In genomic region chr3L:17004765-17005414, dm6 we compare ENCODE assay signal across 1 fruit fly cellular context.
TF ChIP-seq lines count a peak whose summit lies in the region.

No protein-coding gene starts in this region.

TF ChIP-seq in whole organism, embryonic, 481 proteins besides CTCF, POLR2A, EP300 and RAD21 (continued from another document and continues in another):
- TF ChIP-seq gsb-n (tag; optimal IDR thresholded peaks at IDR 0.05; lab: Kevin White, UChicago) (no peak), pita (GFP tag; optimal IDR thresholded peaks at IDR 0.05; lab: Kevin White, UChicago) (no peak), CG8924 (tag; optimal IDR thresholded peaks at IDR 0.05; lab: Kevin White, UChicago) (no peak), ATbp (GFP tag; optimal IDR thresholded peaks at IDR 0.05; lab: Kevin White, UChicago) (peak; percentile 4), Atf6 (GFP tag; IDR thresholded peaks at IDR 0.05; lab: Robert Waterston, UW) (no peak; the same call in 1 of the 2 replicates), CG4617 (GFP tag; optimal IDR thresholded peaks at IDR 0.05; lab: Kevin White, UChicago; ENCODE audit: borderline replicate concordance) (no peak), Stat92E (GFP tag; optimal IDR thresholded peaks at IDR 0.05; lab: Kevin White, UChicago) (no peak), CG14014 (GFP tag; IDR thresholded peaks at IDR 0.05; lab: Robert Waterston, UW) (peak; percentile 29), Bteb2 (GFP tag; optimal IDR thresholded peaks at IDR 0.05; lab: Kevin White, UChicago) (no peak), Dfd (GFP tag; optimal IDR thresholded peaks at IDR 0.05; lab: Kevin White, UChicago) (no peak), h (optimal IDR thresholded peaks at IDR 0.05; lab: Kevin White, UChicago) (no peak), Abd-B (GFP tag; optimal IDR thresholded peaks at IDR 0.05; lab: Kevin White, UChicago) (no peak), CG17802 (tag; optimal IDR thresholded peaks at IDR 0.05; lab: Kevin White, UChicago) (no peak), hbn (GFP tag; IDR thresholded peaks at IDR 0.05; lab: Robert Waterston, UW; ENCODE audit: partially characterized antibody) (no peak), CG1792 (GFP tag; optimal IDR thresholded peaks at IDR 0.05; lab: Kevin White, UChicago) (no peak), CG8478 (optimal IDR thresholded peaks at IDR 0.05; lab: Kevin White, UChicago) (no peak), ssp (GFP tag; IDR thresholded peaks at IDR 0.05; lab: Robert Waterston, UW) (no peak), Xbp1 (GFP tag; optimal IDR thresholded peaks at IDR 0.05; lab: Kevin White, UChicago) (no peak), insv (GFP tag; optimal IDR thresholded peaks at IDR 0.05; lab: Kevin White, UChicago) (no peak), BtbVII (GFP tag; optimal IDR thresholded peaks at IDR 0.05; lab: Kevin White, UChicago) (no peak), zen (tag; optimal IDR thresholded peaks at IDR 0.05; lab: Kevin White, UChicago) (no peak), CG16815 (GFP tag; optimal IDR thresholded peaks at IDR 0.05; lab: Kevin White, UChicago) (no peak), her (GFP tag; optimal IDR thresholded peaks at IDR 0.05; lab: Kevin White, UChicago) (peak; percentile 16), tup (GFP tag; optimal IDR thresholded peaks at IDR 0.05; lab: Kevin White, UChicago) (no peak), Fer1 (GFP tag; optimal IDR thresholded peaks at IDR 0.05; lab: Kevin White, UChicago) (no peak), CG12219 (GFP tag; optimal IDR thresholded peaks at IDR 0.05; lab: Kevin White, UChicago) (no peak), CG32532 (GFP tag; IDR thresholded peaks at IDR 0.05; lab: Robert Waterston, UW) (peak; percentile 54), TFAM (GFP tag; optimal IDR thresholded peaks at IDR 0.05; lab: Kevin White, UChicago) (no peak), Ssrp (tag; optimal IDR thresholded peaks at IDR 0.05; lab: Kevin White, UChicago) (no peak), wor (GFP tag; IDR thresholded peaks at IDR 0.05; lab: Robert Waterston, UW) (no peak), CG31441 (GFP tag; IDR thresholded peaks at IDR 0.05; lab: Robert Waterston, UW) (no peak), CG31388 (GFP tag; optimal IDR thresholded peaks at IDR 0.05; lab: Kevin White, UChicago) (no peak), HLH54F (GFP tag; optimal IDR thresholded peaks at IDR 0.05; lab: Kevin White, UChicago) (no peak), ken (GFP tag; IDR thresholded peaks at IDR 0.05; lab: Robert Waterston, UW) (no peak), ase (GFP tag; IDR thresholded peaks at IDR 0.05; lab: Robert Waterston, UW) (no peak), exex (tag; optimal IDR thresholded peaks at IDR 0.05; lab: Kevin White, UChicago) (peak; percentile 4), Hey (tag; optimal IDR thresholded peaks at IDR 0.05; lab: Kevin White, UChicago) (no peak), ind (GFP tag; optimal IDR thresholded peaks at IDR 0.05; lab: Kevin White, UChicago) (no peak), hkb (optimal IDR thresholded peaks at IDR 0.05; lab: Kevin White, UChicago) (no peak), hkb (GFP tag; IDR thresholded peaks at IDR 0.05; lab: Robert Waterston, UW) (no peak), sens (GFP tag; lab: Kevin White, UChicago) (peak; percentile 67), slbo (GFP tag; IDR thresholded peaks at IDR 0.05; lab: Robert Waterston, UW) (peak; percentile 57), CG11560 (tag; IDR thresholded peaks at IDR 0.05; lab: Robert Waterston, UW) (peak; percentile 6; the same call in 1 of the 3 replicates), CG10366 (GFP tag; IDR thresholded peaks at IDR 0.05; lab: Robert Waterston, UW) (peak; percentile 43), MESR4 (GFP tag; optimal IDR thresholded peaks at IDR 0.05; lab: Kevin White, UChicago) (no peak), CG14050 (GFP tag; IDR thresholded peaks at IDR 0.05; lab: Robert Waterston, UW) (0 out of 3 replicates have a peak, but pooled peaks have one; percentile 19), CG3065 (GFP tag; optimal IDR thresholded peaks at IDR 0.05; lab: Kevin White, UChicago) (no peak), CG6791 (GFP tag; IDR thresholded peaks at IDR 0.05; lab: Robert Waterston, UW; ENCODE audit: partially characterized antibody) (no peak), CG34224 (GFP tag; IDR thresholded peaks at IDR 0.05; lab: Robert Waterston, UW; ENCODE audit: partially characterized antibody) (no peak), jing (GFP tag; optimal IDR thresholded peaks at IDR 0.05; lab: Kevin White, UChicago) (no peak), NFAT (GFP tag; IDR thresholded peaks at IDR 0.05; lab: Robert Waterston, UW) (no peak), lmd (GFP tag; IDR thresholded peaks at IDR 0.05; lab: Robert Waterston, UW) (peak; percentile 32; the same call in 1 of the 2 replicates), Optix (GFP tag; IDR thresholded peaks at IDR 0.05; lab: Robert Waterston, UW) (no peak), CG6689 (GFP tag; IDR thresholded peaks at IDR 0.05; lab: Robert Waterston, UW) (no peak), ewg (GFP tag; optimal IDR thresholded peaks at IDR 0.05; lab: Kevin White, UChicago) (no peak), crol (GFP tag; IDR thresholded peaks at IDR 0.05; lab: Robert Waterston, UW) (peak; percentile 79), Eip74EF (GFP tag; optimal IDR thresholded peaks at IDR 0.05; lab: Kevin White, UChicago) (no peak), CG3995 (GFP tag; optimal IDR thresholded peaks at IDR 0.05; lab: Kevin White, UChicago) (no peak), grau (tag; optimal IDR thresholded peaks at IDR 0.05; lab: Kevin White, UChicago) (no peak), lbe (GFP tag; optimal IDR thresholded peaks at IDR 0.05; lab: Kevin White, UChicago) (peak; percentile 7), CG13296 (GFP tag; optimal IDR thresholded peaks at IDR 0.05; lab: Kevin White, UChicago) (no peak), corto (GFP tag; optimal IDR thresholded peaks at IDR 0.05; lab: Kevin White, UChicago) (no peak), CG7839 (tag; optimal IDR thresholded peaks at IDR 0.05; lab: Kevin White, UChicago) (no peak), tgo (GFP tag; IDR thresholded peaks at IDR 0.05; lab: Robert Waterston, UW) (peak; percentile 34; the same call in 1 of the 3 replicates), Adf1 (GFP tag; IDR thresholded peaks at IDR 0.05; lab: Robert Waterston, UW) (no peak), H15 (GFP tag; IDR thresholded peaks at IDR 0.05; lab: Robert Waterston, UW) (no peak), CG13287 (GFP tag; IDR thresholded peaks at IDR 0.05; lab: Robert Waterston, UW; ENCODE audit: partially characterized antibody) (no peak), Drgx (GFP tag; IDR thresholded peaks at IDR 0.05; lab: Robert Waterston, UW) (no peak; the same call in 1 of the 2 replicates), CG11247 (GFP tag; IDR thresholded peaks at IDR 0.05; lab: Robert Waterston, UW) (no peak), dysf (GFP tag; IDR thresholded peaks at IDR 0.05; lab: Robert Waterston, UW) (peak; percentile 22; the same call in 2 of the 3 replicates), CG10543 (GFP tag; optimal IDR thresholded peaks at IDR 0.05; lab: Kevin White, UChicago) (no peak), Ets97D (GFP tag; optimal IDR thresholded peaks at IDR 0.05; lab: Kevin White, UChicago) (no peak), dm (GFP tag; optimal IDR thresholded peaks at IDR 0.05; lab: Kevin White, UChicago) (no peak), CG15601 (tag; optimal IDR thresholded peaks at IDR 0.05; lab: Kevin White, UChicago) (no peak), lab (GFP tag; optimal IDR thresholded peaks at IDR 0.05; lab: Kevin White, UChicago) (peak; percentile 19), CG4854 (GFP tag; optimal IDR thresholded peaks at IDR 0.05; lab: Kevin White, UChicago) (no peak), ERR (GFP tag; optimal IDR thresholded peaks at IDR 0.05; lab: Kevin White, UChicago) (peak; percentile 12), CG15514 (GFP tag; optimal IDR thresholded peaks at IDR 0.05; lab: Kevin White, UChicago) (no peak), H2.0 (GFP tag; IDR thresholded peaks at IDR 0.05; lab: Robert Waterston, UW) (peak; percentile 21; the same call in 1 of the 2 replicates), sima (GFP tag; optimal IDR thresholded peaks at IDR 0.05; lab: Kevin White, UChicago) (no peak), shn (GFP tag; optimal IDR thresholded peaks at IDR 0.05; lab: Kevin White, UChicago) (no peak), Ravus (GFP tag; IDR thresholded peaks at IDR 0.05; lab: Robert Waterston, UW) (no peak), Gsc (GFP tag; IDR thresholded peaks at IDR 0.05; lab: Robert Waterston, UW) (no peak), gce (GFP tag; IDR thresholded peaks at IDR 0.05; lab: Robert Waterston, UW) (0 out of 3 replicates have a peak, but pooled peaks have one; percentile 35), CG8388 (GFP tag; optimal IDR thresholded peaks at IDR 0.05; lab: Kevin White, UChicago) (no peak), abd-A (tag; optimal IDR thresholded peaks at IDR 0.05; lab: Kevin White, UChicago) (no peak), btn (GFP tag; optimal IDR thresholded peaks at IDR 0.05; lab: Kevin White, UChicago) (no peak), CG6654 (GFP tag; optimal IDR thresholded peaks at IDR 0.05; lab: Kevin White, UChicago) (no peak), cwo (GFP tag; optimal IDR thresholded peaks at IDR 0.05; lab: Kevin White, UChicago) (no peak), en (GFP tag; optimal IDR thresholded peaks at IDR 0.05; lab: Kevin White, UChicago) (peak; percentile 30), CG17568 (GFP tag; optimal IDR thresholded peaks at IDR 0.05; lab: Kevin White, UChicago) (no peak), D19B (GFP tag; optimal IDR thresholded peaks at IDR 0.05; lab: Kevin White, UChicago) (no peak), CG14860 (GFP tag; IDR thresholded peaks at IDR 0.05; lab: Robert Waterston, UW; ENCODE audit: partially characterized antibody) (no peak), C15 (GFP tag; IDR thresholded peaks at IDR 0.05; lab: Robert Waterston, UW) (0 out of 3 replicates have a peak, but pooled peaks have one; percentile 41), CG10979 (tag; optimal IDR thresholded peaks at IDR 0.05; lab: Kevin White, UChicago) (no peak), CG8089 (GFP tag; optimal IDR thresholded peaks at IDR 0.05; lab: Kevin White, UChicago) (no peak), Nf-YA (GFP tag; IDR thresholded peaks at IDR 0.05; lab: Robert Waterston, UW) (no peak), klu (GFP tag; IDR thresholded peaks at IDR 0.05; lab: Robert Waterston, UW) (0 out of 2 replicates have a peak, but pooled peaks have one; percentile 6), pan (optimal IDR thresholded peaks at IDR 0.05; lab: Kevin White, UChicago) (no peak), pan (GFP tag; optimal IDR thresholded peaks at IDR 0.05 in 1 of 2, IDR thresholded peaks at IDR 0.05 in 1 of 2) (peak in 1 of 2 experiments; percentile 17), Sox100B (GFP tag; optimal IDR thresholded peaks at IDR 0.05; lab: Kevin White, UChicago) (no peak), CG15479 (GFP tag; optimal IDR thresholded peaks at IDR 0.05; lab: Kevin White, UChicago) (no peak), CG16813 (GFP tag; IDR thresholded peaks at IDR 0.05; lab: Robert Waterston, UW; ENCODE audit: partially characterized antibody) (no peak), Mrtf (GFP tag; IDR thresholded peaks at IDR 0.05; lab: Robert Waterston, UW) (no peak), CG1832 (GFP tag; optimal IDR thresholded peaks at IDR 0.05; lab: Kevin White, UChicago) (no peak), CG3726 (GFP tag; IDR thresholded peaks at IDR 0.05; lab: Robert Waterston, UW) (no peak), CG4424 (GFP tag; optimal IDR thresholded peaks at IDR 0.05; lab: Kevin White, UChicago) (no peak), CG10321 (GFP tag; IDR thresholded peaks at IDR 0.05; lab: Robert Waterston, UW) (no peak), gsb (GFP tag; IDR thresholded peaks at IDR 0.05; lab: Robert Waterston, UW) (0 out of 2 replicates have a peak, but pooled peaks have one; percentile 20), CG7786 (GFP tag; optimal IDR thresholded peaks at IDR 0.05; lab: Kevin White, UChicago) (no peak), CG18476 (GFP tag; optimal IDR thresholded peaks at IDR 0.05; lab: Kevin White, UChicago) (no peak), emc (GFP tag; optimal IDR thresholded peaks at IDR 0.05; lab: Kevin White, UChicago) (no peak), Dref (GFP tag; IDR thresholded peaks at IDR 0.05; lab: Robert Waterston, UW) (no peak), CG11093 (GFP tag; IDR thresholded peaks at IDR 0.05; lab: Robert Waterston, UW) (no peak), CG1024 (GFP tag; IDR thresholded peaks at IDR 0.05; lab: Robert Waterston, UW) (no peak), Hmr (GFP tag; optimal IDR thresholded peaks at IDR 0.05; lab: Kevin White, UChicago) (no peak), br (optimal IDR thresholded peaks at IDR 0.05; lab: Kevin White, UChicago) (no peak), dan (GFP tag; IDR thresholded peaks at IDR 0.05; lab: Robert Waterston, UW) (no peak), CG7745 (tag; optimal IDR thresholded peaks at IDR 0.05; lab: Kevin White, UChicago) (no peak), Myb (GFP tag; optimal IDR thresholded peaks at IDR 0.05; lab: Kevin White, UChicago) (no peak), bcd (GFP tag; optimal IDR thresholded peaks at IDR 0.05; lab: Kevin White, UChicago) (no peak), dati (GFP tag; IDR thresholded peaks at IDR 0.05; lab: Robert Waterston, UW) (no peak), gcm (GFP tag; optimal IDR thresholded peaks at IDR 0.05; lab: Kevin White, UChicago) (no peak), Hr39 (optimal IDR thresholded peaks at IDR 0.05; lab: Kevin White, UChicago) (no peak), Six4 (GFP tag; optimal IDR thresholded peaks at IDR 0.05; lab: Kevin White, UChicago) (no peak), CG17829 (tag; optimal IDR thresholded peaks at IDR 0.05; lab: Kevin White, UChicago) (no peak), kni (GFP tag; optimal IDR thresholded peaks at IDR 0.05; lab: Kevin White, UChicago) (peak; percentile 3), sc (optimal IDR thresholded peaks at IDR 0.05; lab: Kevin White, UChicago) (no peak), sc (GFP tag; optimal IDR thresholded peaks at IDR 0.05; lab: Kevin White, UChicago) (no peak), Vsx1 (GFP tag; optimal IDR thresholded peaks at IDR 0.05; lab: Kevin White, UChicago) (no peak), repo (GFP tag; optimal IDR thresholded peaks at IDR 0.05; lab: Kevin White, UChicago) (no peak), sug (tag; optimal IDR thresholded peaks at IDR 0.05; lab: Kevin White, UChicago) (no peak), CG43689 (GFP tag; IDR thresholded peaks at IDR 0.05; lab: Robert Waterston, UW) (no peak), CG4404 (GFP tag; IDR thresholded peaks at IDR 0.05; lab: Robert Waterston, UW) (peak; percentile 23; the same call in 1 of the 2 replicates), kay (GFP tag; optimal IDR thresholded peaks at IDR 0.05; lab: Kevin White, UChicago) (no peak), CG7372 (GFP tag; IDR thresholded peaks at IDR 0.05; lab: Robert Waterston, UW) (peak; percentile 44), bab2 (GFP tag; optimal IDR thresholded peaks at IDR 0.05; lab: Kevin White, UChicago) (no peak), CG2116 (GFP tag; optimal IDR thresholded peaks at IDR 0.05; lab: Kevin White, UChicago) (no peak)
